Worm (Caenorhabditis elegans) whole organism, late embryonic: Measurements from ENCODE around the gene Y43C5B.3.

Experiments
- C08G9.2 ChIP-seq: sonication (generic microtip); optimal IDR thresholded peaks from 2 replicates; lab custom pipeline; 2016; ENCODE audit warnings: mild to moderate bottlenecking, missing genetic modification characterization, moderate library complexity, missing compliant biosample characterization
- C38D4.7 ChIP-seq: fragments of 200-800 bp; sonication (Bioruptor generic); optimal IDR thresholded peaks from 2 replicates; lab custom pipeline; 2018; ENCODE audit warnings: mild to moderate bottlenecking, missing genetic modification characterization, moderate library complexity, missing compliant biosample characterization
- F13H6.1 ChIP-seq: sonication (generic microtip); optimal IDR thresholded peaks from 2 replicates; lab custom pipeline; 2016; ENCODE audit warnings: missing genetic modification characterization, missing compliant biosample characterization
- K09A11.1 ChIP-seq: sonication (generic microtip); optimal IDR thresholded peaks from 2 replicates; lab custom pipeline; 2017; ENCODE audit warnings: antibody characterized with exemption, mild to moderate bottlenecking, missing genetic modification characterization, missing compliant biosample characterization; ENCODE audit not compliant: insufficient read depth
- Y22D7AL.16 ChIP-seq: sonication (generic microtip); optimal IDR thresholded peaks from 2 replicates; lab custom pipeline; 2016; ENCODE audit warnings: missing genetic modification characterization, missing compliant biosample characterization
- ahr-1 ChIP-seq: sonication (generic microtip); optimal IDR thresholded peaks from 2 replicates; lab custom pipeline; 2016; ENCODE audit warnings: missing genetic modification characterization, missing compliant biosample characterization
- ama-1 ChIP-seq: fragments of 150-350 bp; optimal IDR thresholded peaks from 2 replicates; lab custom pipeline; 2014
- ceh-14 ChIP-seq: sonication (generic microtip); optimal IDR thresholded peaks from 2 replicates; lab custom pipeline; 2016; ENCODE audit warnings: missing genotype, missing genetic modification characterization, missing compliant biosample characterization
- ceh-18 ChIP-seq: sonication (generic microtip); optimal IDR thresholded peaks from 2 replicates; lab custom pipeline; 2016; ENCODE audit warnings: missing genetic modification characterization, missing compliant biosample characterization
- ceh-19 ChIP-seq: fragments of 200-800 bp; sonication (Bioruptor generic); optimal IDR thresholded peaks from 2 replicates; lab custom pipeline; 2018; ENCODE audit warnings: mild to moderate bottlenecking, missing genetic modification characterization, missing compliant biosample characterization
- ceh-2 ChIP-seq: sonication (generic microtip); optimal IDR thresholded peaks from 2 replicates; lab custom pipeline; 2016; ENCODE audit warnings: missing genotype, missing genetic modification characterization, missing compliant biosample characterization
- ceh-22 ChIP-seq: sonication (generic microtip); optimal IDR thresholded peaks from 2 replicates; lab custom pipeline; 2017; ENCODE audit warnings: missing biosample characterization, missing genetic modification characterization
- ceh-24 ChIP-seq: sonication (generic microtip); optimal IDR thresholded peaks from 2 replicates; lab custom pipeline; 2016; ENCODE audit warnings: mild to moderate bottlenecking, missing genetic modification characterization, missing compliant biosample characterization
- ceh-30 ChIP-seq: fragments of 150-350 bp; optimal IDR thresholded peaks from 2 replicates; lab custom pipeline; 2014; ENCODE audit warnings: missing biosample characterization, missing genetic modification characterization
- ceh-31 ChIP-seq: sonication (generic microtip); optimal IDR thresholded peaks from 2 replicates; lab custom pipeline; 2016; ENCODE audit warnings: missing genetic modification characterization, missing compliant biosample characterization
- ceh-34 ChIP-seq: sonication (generic microtip); optimal IDR thresholded peaks from 2 replicates; lab custom pipeline; 2016; ENCODE audit warnings: mild to moderate bottlenecking, missing genetic modification characterization, missing compliant biosample characterization
- ceh-45 ChIP-seq: fragments of 200-800 bp; sonication (Bioruptor generic); IDR thresholded peaks from 2 replicates; pipeline ENCODE4 v1.3.6; 2022; ENCODE audit warnings: missing genetic modification reagents, missing genetic modification characterization, missing compliant biosample characterization
- ceh-48 ChIP-seq: sonication (generic microtip); optimal IDR thresholded peaks from 2 replicates; lab custom pipeline; 2016; ENCODE audit warnings: missing genetic modification characterization, inconsistent platforms, missing compliant biosample characterization
- ceh-6 ChIP-seq: fragments of 200-800 bp; sonication (Bioruptor generic); optimal IDR thresholded peaks from 2 replicates; lab custom pipeline; 2018; ENCODE audit warnings: mild to moderate bottlenecking, missing genetic modification characterization, missing compliant biosample characterization
- ceh-9 ChIP-seq: sonication (generic microtip); optimal IDR thresholded peaks from 2 replicates; lab custom pipeline; 2016; ENCODE audit warnings: mild to moderate bottlenecking, missing genetic modification characterization, inconsistent platforms, missing compliant biosample characterization
- dmd-4 ChIP-seq: sonication (generic microtip); optimal IDR thresholded peaks from 2 replicates; lab custom pipeline; 2016; ENCODE audit warnings: borderline replicate concordance, missing genetic modification characterization, missing compliant biosample characterization
- elt-2 ChIP-seq: sonication (generic microtip); optimal IDR thresholded peaks from 2 replicates; lab custom pipeline; 2016; ENCODE audit warnings: missing genetic modification reagents, missing genetic modification characterization, missing compliant biosample characterization
- ets-4 ChIP-seq: sonication (generic microtip); optimal IDR thresholded peaks from 2 replicates; lab custom pipeline; 2016; ENCODE audit warnings: missing genetic modification characterization, missing compliant biosample characterization
- fax-1 ChIP-seq: sonication (generic microtip); optimal IDR thresholded peaks from 2 replicates; lab custom pipeline; 2016; ENCODE audit warnings: missing genotype, missing genetic modification characterization, missing compliant biosample characterization
- fkh-10 ChIP-seq: fragments of 150-350 bp; optimal IDR thresholded peaks from 2 replicates; lab custom pipeline; 2014; ENCODE audit warnings: missing biosample characterization, missing genetic modification reagents, missing genetic modification characterization
- gmeb-2 ChIP-seq: sonication (generic microtip); optimal IDR thresholded peaks from 2 replicates; lab custom pipeline; 2016; ENCODE audit warnings: missing genetic modification characterization, inconsistent platforms, missing compliant biosample characterization
- hlh-30 ChIP-seq: sonication (generic microtip); optimal IDR thresholded peaks from 2 replicates; lab custom pipeline; 2017; ENCODE audit warnings: antibody characterized with exemption, missing genetic modification characterization, missing compliant biosample characterization; ENCODE audit not compliant: insufficient read depth
- hlh-6 ChIP-seq: sonication (generic microtip); optimal IDR thresholded peaks from 2 replicates; lab custom pipeline; 2016; ENCODE audit warnings: missing genotype, missing genetic modification characterization, missing compliant biosample characterization
- lim-6 ChIP-seq: sonication (generic microtip); optimal IDR thresholded peaks from 2 replicates; lab custom pipeline; 2016; ENCODE audit warnings: missing genetic modification characterization, missing compliant biosample characterization
- lin-11 ChIP-seq: fragments of 200-800 bp; sonication (Bioruptor generic); optimal IDR thresholded peaks from 2 replicates; lab custom pipeline; 2018; ENCODE audit warnings: mild to moderate bottlenecking, missing genetic modification characterization, missing compliant biosample characterization
- madf-2 ChIP-seq: sonication (generic microtip); optimal IDR thresholded peaks from 2 replicates; lab custom pipeline; 2017; ENCODE audit warnings: missing genetic modification characterization, missing compliant biosample characterization
- mec-3 ChIP-seq: sonication (generic microtip); optimal IDR thresholded peaks from 2 replicates; lab custom pipeline; 2016; ENCODE audit warnings: borderline replicate concordance, missing genetic modification characterization, missing compliant biosample characterization
- nfya-1 ChIP-seq: sonication (generic microtip); optimal IDR thresholded peaks from 2 replicates; lab custom pipeline; 2017; ENCODE audit warnings: missing genetic modification characterization, mild to moderate bottlenecking, missing compliant biosample characterization, antibody characterized with exemption, moderate library complexity
- nhr-232 ChIP-seq: sonication (generic microtip); optimal IDR thresholded peaks from 2 replicates; lab custom pipeline; 2016; ENCODE audit warnings: missing genetic modification characterization, missing compliant biosample characterization
- npax-4 ChIP-seq: sonication (generic microtip); optimal IDR thresholded peaks from 2 replicates; lab custom pipeline; 2016; ENCODE audit warnings: missing genetic modification characterization, missing compliant biosample characterization
- pag-3 ChIP-seq: sonication (generic microtip); optimal IDR thresholded peaks from 2 replicates; lab custom pipeline; 2016; ENCODE audit warnings: missing compliant biosample characterization, missing genetic modification characterization, borderline replicate concordance
- pat-9 ChIP-seq: fragments of 200-800 bp; sonication (Bioruptor generic); optimal IDR thresholded peaks from 2 replicates; lab custom pipeline; 2018; ENCODE audit warnings: mild to moderate bottlenecking, missing genetic modification characterization, moderate library complexity, missing compliant biosample characterization
- pha-2 ChIP-seq: sonication (generic microtip); optimal IDR thresholded peaks from 2 replicates; lab custom pipeline; 2017; ENCODE audit warnings: mild to moderate bottlenecking, missing genetic modification characterization, missing compliant biosample characterization
- pha-4 ChIP-seq: fragments of 150-350 bp; optimal IDR thresholded peaks from 2 replicates; lab custom pipeline; 2018; ENCODE audit warnings: missing biosample characterization, missing genetic modification reagents, missing genetic modification characterization
- pros-1 ChIP-seq: fragments of 150-350 bp; optimal IDR thresholded peaks from 2 replicates; lab custom pipeline; 2014; ENCODE audit warnings: missing biosample characterization, missing genetic modification reagents, missing genetic modification characterization
- ref-2 ChIP-seq: sonication (generic microtip); optimal IDR thresholded peaks from 2 replicates; lab custom pipeline; 2016; ENCODE audit warnings: missing genetic modification characterization, missing compliant biosample characterization
- rnt-1 ChIP-seq: sonication (generic microtip); optimal IDR thresholded peaks from 2 replicates; lab custom pipeline; 2016; ENCODE audit warnings: missing genetic modification characterization, missing compliant biosample characterization
- sdc-2 ChIP-seq: sonication (generic microtip); optimal IDR thresholded peaks from 2 replicates; lab custom pipeline; 2016; ENCODE audit warnings: missing genotype, missing genetic modification characterization, missing compliant biosample characterization
- sox-2 ChIP-seq: fragments of 200-800 bp; sonication (Bioruptor generic); IDR thresholded peaks from 2 replicates; pipeline ENCODE4 v1.3.6; 2022; ENCODE audit warnings: missing genetic modification reagents, missing genetic modification characterization, missing compliant biosample characterization
- syd-9 ChIP-seq: sonication (generic microtip); optimal IDR thresholded peaks from 2 replicates; lab custom pipeline; 2016; ENCODE audit warnings: mild to moderate bottlenecking, missing genetic modification characterization, moderate library complexity, missing compliant biosample characterization
- tbx-7 ChIP-seq: sonication (generic microtip); optimal IDR thresholded peaks from 2 replicates; lab custom pipeline; 2016; ENCODE audit warnings: missing genotype, missing genetic modification characterization, missing compliant biosample characterization
- ttx-3 ChIP-seq: sonication (generic microtip); optimal IDR thresholded peaks from 2 replicates; lab custom pipeline; 2016; ENCODE audit warnings: missing genetic modification reagents, missing genetic modification characterization, missing compliant biosample characterization
- unc-3 ChIP-seq, 2 experiments: fragments of 200-800 bp in 1 of 2; sonication (Bioruptor generic) in 1 of 2; sonication (generic microtip) in 1 of 2; conservative IDR thresholded peaks in 1 of 2; optimal IDR thresholded peaks in 1 of 2; 2 replicates each; pipeline versions ENCODE4 v1.3.6 to Lab custom; 2016 to 2022; ENCODE audit warnings: missing compliant biosample characterization in 2 of 2, missing genetic modification characterization in 2 of 2, missing genetic modification reagents in 1 of 2
- unc-55 ChIP-seq: sonication (generic microtip); optimal IDR thresholded peaks from 2 replicates; lab custom pipeline; 2017; ENCODE audit warnings: missing biosample characterization, missing genetic modification reagents, missing genetic modification characterization
- unc-86 ChIP-seq: sonication (generic microtip); optimal IDR thresholded peaks from 2 replicates; lab custom pipeline; 2016; ENCODE audit warnings: missing genetic modification characterization, missing compliant biosample characterization
- zip-5 ChIP-seq: sonication (generic microtip); optimal IDR thresholded peaks from 2 replicates; lab custom pipeline; 2016; ENCODE audit warnings: missing genetic modification characterization, missing compliant biosample characterization

The Y43C5B.3 gene

ce11 chrIV:10403193-10404058, 53.0 kb downstream of the Y43C5B.3 start, which contains the start of gene gpa-7:
gpa-7 (plus strand) TSS chrIV:10404008.
- TF ChIP-seq hlh-30 (tag; lab: Kevin White, UChicago) (no peak), ama-1 (lab: Kevin White, UChicago) (no peak), pha-4 (tag; lab: Kevin White, UChicago) (no peak), ceh-30 (tag; lab: Kevin White, UChicago) (no peak), fkh-10 (peak; percentile 53), lim-6 (tag; lab: Kevin White, UChicago) (peak; percentile 15), mec-3 (tag; lab: Kevin White, UChicago) (peak; percentile 3), npax-4 (tag; lab: Kevin White, UChicago) (no peak), ceh-18 (tag; lab: Kevin White, UChicago) (peak; percentile 88), K09A11.1 (no peak), Y22D7AL.16 (tag; lab: Kevin White, UChicago) (no peak), madf-2 (no peak), ceh-22 (tag; lab: Kevin White, UChicago) (no peak), rnt-1 (tag; lab: Kevin White, UChicago) (peak; percentile 44), ceh-14 (tag; lab: Kevin White, UChicago) (peak; percentile 75), ceh-9 (tag; lab: Kevin White, UChicago) (no peak), pha-2 (tag; lab: Kevin White, UChicago) (no peak), nfya-1 (tag; lab: Kevin White, UChicago) (peak; percentile 86), ttx-3 (tag; lab: Kevin White, UChicago) (no peak), ceh-24 (tag; lab: Kevin White, UChicago) (no peak), dmd-4 (tag; lab: Kevin White, UChicago) (no peak), pros-1 (tag; lab: Kevin White, UChicago) (peak; percentile 26), pag-3 (tag; lab: Kevin White, UChicago) (no peak), syd-9 (tag; lab: Kevin White, UChicago) (peak; percentile 37), pat-9 (tag; lab: Kevin White, UChicago) (peak; percentile 35), ref-2 (tag; lab: Kevin White, UChicago) (peak; percentile 71), unc-55 (GFP tag; lab: Kevin White, UChicago) (peak; percentile 54), ceh-19 (GFP tag; lab: Kevin White, UChicago) (peak; percentile 74), ceh-6 (GFP tag; lab: Kevin White, UChicago) (no peak), ceh-48 (tag; lab: Kevin White, UChicago) (no peak), gmeb-2 (tag; lab: Kevin White, UChicago) (no peak), F13H6.1 (tag; lab: Kevin White, UChicago) (peak; percentile 63), elt-2 (tag; lab: Kevin White, UChicago) (no peak), C38D4.7 (GFP tag; lab: Kevin White, UChicago) (no peak), ceh-45 (no peak), sdc-2 (tag; lab: Kevin White, UChicago) (peak; percentile 39), ets-4 (no peak), unc-3 (GFP tag; conservative IDR thresholded peaks at IDR 0.05; lab: Robert Waterston, UW) (no peak; the same call in 1 of the 2 replicates), unc-3 (tag; optimal IDR thresholded peaks at IDR 0.05; lab: Kevin White, UChicago) (peak; percentile 50), ceh-31 (tag; lab: Kevin White, UChicago) (peak; percentile 88), ahr-1 (no peak), tbx-7 (no peak), ceh-34 (tag; lab: Kevin White, UChicago) (peak; percentile 82), ceh-2 (no peak), lin-11 (no peak), hlh-6 (tag; lab: Kevin White, UChicago) (peak; percentile 10), fax-1 (tag; lab: Kevin White, UChicago) (peak; percentile 68), unc-86 (tag; lab: Kevin White, UChicago) (peak; percentile 22), C08G9.2 (tag; lab: Kevin White, UChicago) (peak; percentile 44), nhr-232 (tag; lab: Kevin White, UChicago) (no peak), zip-5 (tag; lab: Kevin White, UChicago) (no peak), sox-2 (no peak)
